Fruit fly (Drosophila melanogaster) whole organism, embryonic: ENCODE results near the gene CG8097.

ENCODE experiments used
- Blimp-1 ChIP-seq: fragments of 200-800 bp; sonication (Bioruptor generic); optimal IDR thresholded peaks from 3 replicates; lab custom pipeline; 2018; ENCODE audit warnings: missing biosample characterization, missing genetic modification characterization, mild to moderate bottlenecking, moderate library complexity, missing genetic modification reagents
- CG10147 ChIP-seq: fragments of 200-800 bp; sonication (Bioruptor generic); optimal IDR thresholded peaks from 2 replicates; lab custom pipeline; 2019; ENCODE audit warnings: missing biosample characterization, mild to moderate bottlenecking, missing genetic modification characterization, moderate library complexity
- CG12236 ChIP-seq: fragments of 200-800 bp; sonication (Bioruptor generic); optimal IDR thresholded peaks from 2 replicates; lab custom pipeline; 2016; ENCODE audit warnings: missing biosample characterization, missing genetic modification characterization
- CG14710 ChIP-seq: fragments of 200-800 bp; sonication (Bioruptor generic); optimal IDR thresholded peaks from 3 replicates; lab custom pipeline; 2019; ENCODE audit warnings: missing biosample characterization, mild to moderate bottlenecking, missing genetic modification characterization, moderate library complexity
- CG15073 ChIP-seq: fragments of 200-800 bp; sonication (Bioruptor generic); optimal IDR thresholded peaks from 2 replicates; lab custom pipeline; 2016; ENCODE audit warnings: missing biosample characterization, missing genetic modification characterization
- CG16815 ChIP-seq: fragments of 200-800 bp; sonication (Bioruptor generic); optimal IDR thresholded peaks from 3 replicates; lab custom pipeline; 2017; ENCODE audit warnings: missing biosample characterization, mild to moderate bottlenecking, missing genetic modification characterization
- CG1792 ChIP-seq: fragments of 200-800 bp; sonication (Bioruptor generic); optimal IDR thresholded peaks from 2 replicates; lab custom pipeline; 2016; ENCODE audit warnings: missing biosample characterization, missing genetic modification characterization
- CG18262 ChIP-seq: fragments of 200-800 bp; optimal IDR thresholded peaks from 3 replicates; lab custom pipeline; 2019; ENCODE audit warnings: missing biosample characterization, mild to moderate bottlenecking, missing genetic modification characterization, moderate library complexity
- CG2129 ChIP-seq: fragments of 200-800 bp; sonication (Bioruptor generic); IDR thresholded peaks from 2 replicates; pipeline ENCODE4 v1.3.6; 2022; ENCODE audit warnings: missing biosample characterization, missing genetic modification characterization; ENCODE audit not compliant: partially characterized antibody
- CG30020 ChIP-seq: fragments of 200-800 bp; optimal IDR thresholded peaks from 2 replicates; lab custom pipeline; 2019; ENCODE audit warnings: missing biosample characterization, mild to moderate bottlenecking, missing genetic modification characterization, moderate library complexity
- CG30431 ChIP-seq: fragments of 200-800 bp; sonication (Bioruptor generic); optimal IDR thresholded peaks from 2 replicates; lab custom pipeline; 2017; ENCODE audit warnings: missing biosample characterization, missing genetic modification characterization
- CG4360 ChIP-seq: fragments of 200-800 bp; sonication (Bioruptor generic); IDR thresholded peaks from 2 replicates; pipeline ENCODE4 v1.3.6; 2022; ENCODE audit warnings: missing biosample characterization, missing genetic modification characterization
- CG4404 ChIP-seq: fragments of 200-800 bp; sonication (Bioruptor generic); IDR thresholded peaks from 2 replicates; pipeline ENCODE4 v1.3.6; 2022; ENCODE audit warnings: missing biosample characterization, missing genetic modification characterization
- CG4617 ChIP-seq: fragments of 200-800 bp; sonication (Bioruptor generic); optimal IDR thresholded peaks from 3 replicates; lab custom pipeline; 2016; ENCODE audit warnings: missing biosample characterization, missing genetic modification characterization, borderline replicate concordance
- CG6254 ChIP-seq: fragments of 200-800 bp; sonication (Bioruptor generic); optimal IDR thresholded peaks from 3 replicates; lab custom pipeline; 2017; ENCODE audit warnings: mild to moderate bottlenecking, missing biosample characterization, missing genetic modification reagents, missing genetic modification characterization
- CG6813 ChIP-seq: fragments of 200-800 bp; sonication (Bioruptor generic); optimal IDR thresholded peaks from 2 replicates; lab custom pipeline; 2017; ENCODE audit warnings: missing biosample characterization, missing genetic modification characterization, mild to moderate bottlenecking, moderate library complexity, missing genetic modification reagents
- CG7928 ChIP-seq: fragments of 200-800 bp; sonication (Bioruptor generic); optimal IDR thresholded peaks from 2 replicates; lab custom pipeline; 2017; ENCODE audit warnings: missing biosample characterization, mild to moderate bottlenecking, missing genetic modification characterization
- CG8089 ChIP-seq: fragments of 200-800 bp; sonication (Bioruptor generic); optimal IDR thresholded peaks from 3 replicates; lab custom pipeline; 2016; ENCODE audit warnings: missing biosample characterization, missing genetic modification characterization
- CG8290 ChIP-seq, 3 experiments: fragments of 200-800 bp; sonication (Bioruptor generic); optimal IDR thresholded peaks; 2 replicates each; lab custom pipeline; 2016 to 2019; ENCODE audit warnings: missing biosample characterization in 3 of 3, missing genetic modification characterization in 3 of 3, mild to moderate bottlenecking in 2 of 3, moderate library complexity in 1 of 3
- Fer1 ChIP-seq: fragments of 200-800 bp; sonication (Bioruptor generic); optimal IDR thresholded peaks from 2 replicates; lab custom pipeline; 2017; ENCODE audit warnings: missing biosample characterization, mild to moderate bottlenecking, missing genetic modification characterization
- Gug ChIP-seq: fragments of 200-800 bp; sonication (Bioruptor generic); IDR thresholded peaks from 4 replicates; pipeline ENCODE4 v1.3.6; 2022; ENCODE audit warnings: missing biosample characterization, missing genetic modification characterization
- H2.0 ChIP-seq: fragments of 200-800 bp; sonication (Bioruptor generic); IDR thresholded peaks from 2 replicates; pipeline ENCODE4 v1.3.6; 2022; ENCODE audit warnings: missing biosample characterization, missing genetic modification characterization
- HLH3B ChIP-seq: fragments of 200-800 bp; sonication (Bioruptor generic); IDR thresholded peaks from 2 replicates; pipeline ENCODE4 v1.3.6; 2022; ENCODE audit warnings: missing biosample characterization, missing genetic modification characterization
- HLH4C ChIP-seq: fragments of 200-800 bp; sonication (Bioruptor generic); IDR thresholded peaks from 3 replicates; pipeline ENCODE4 v1.3.6; 2022; ENCODE audit warnings: missing biosample characterization, missing genetic modification characterization; ENCODE audit not compliant: partially characterized antibody
- Hey ChIP-seq: fragments of 200-800 bp; sonication (Bioruptor generic); optimal IDR thresholded peaks from 3 replicates; lab custom pipeline; 2018; ENCODE audit warnings: missing biosample characterization, mild to moderate bottlenecking, missing genetic modification characterization
- HmgD ChIP-seq: fragments of 200-800 bp; sonication (Bioruptor generic); optimal IDR thresholded peaks from 3 replicates; lab custom pipeline; 2016; ENCODE audit warnings: missing biosample characterization, missing genetic modification characterization
- Neu2 ChIP-seq: fragments of 200-800 bp; sonication (Bioruptor generic); optimal IDR thresholded peaks from 3 replicates; lab custom pipeline; 2016; ENCODE audit warnings: missing biosample characterization, missing genetic modification characterization, borderline replicate concordance
- Nf-YC ChIP-seq: fragments of 200-800 bp; optimal IDR thresholded peaks from 3 replicates; lab custom pipeline; 2019; ENCODE audit warnings: missing biosample characterization, mild to moderate bottlenecking, missing genetic modification characterization, moderate library complexity
- Pdp1 ChIP-seq, 2 experiments: fragments of 200-800 bp; sonication (Bioruptor generic); optimal IDR thresholded peaks; 3 replicates each; lab custom pipeline; 2016; ENCODE audit warnings: missing biosample characterization in 2 of 2, missing genetic modification characterization in 2 of 2, mild to moderate bottlenecking in 1 of 2, moderate library complexity in 1 of 2
- Rx ChIP-seq: fragments of 200-800 bp; sonication (Bioruptor generic); IDR thresholded peaks from 2 replicates; pipeline ENCODE4 v1.3.6; 2022; ENCODE audit warnings: missing biosample characterization, missing genetic modification characterization
- Spps ChIP-seq: fragments of 200-800 bp; sonication (Bioruptor generic); optimal IDR thresholded peaks from 2 replicates; lab custom pipeline; 2018; ENCODE audit warnings: missing biosample characterization, mild to moderate bottlenecking, missing genetic modification characterization
- ac ChIP-seq: fragments of 200-800 bp; sonication (Bioruptor generic); optimal IDR thresholded peaks from 3 replicates; lab custom pipeline; 2017; ENCODE audit warnings: missing biosample characterization, mild to moderate bottlenecking, missing genetic modification characterization
- br ChIP-seq: fragments of >200 bp; optimal IDR thresholded peaks from 2 replicates; lab custom pipeline; 2017
- cg ChIP-seq: fragments of 200-800 bp; sonication (Bioruptor generic); optimal IDR thresholded peaks from 3 replicates; lab custom pipeline; 2019; ENCODE audit warnings: missing biosample characterization, mild to moderate bottlenecking, missing genetic modification characterization, moderate library complexity
- cwo ChIP-seq: fragments of 200-800 bp; sonication (Bioruptor generic); optimal IDR thresholded peaks from 3 replicates; lab custom pipeline; 2017; ENCODE audit warnings: missing biosample characterization, missing genetic modification characterization, mild to moderate bottlenecking, moderate library complexity, missing genetic modification reagents
- dati ChIP-seq: fragments of 200-800 bp; sonication (Bioruptor generic); IDR thresholded peaks from 2 replicates; pipeline ENCODE4 v1.3.6; 2022; ENCODE audit warnings: missing biosample characterization, missing genetic modification characterization
- dysf ChIP-seq: fragments of 200-800 bp; sonication (Bioruptor generic); IDR thresholded peaks from 3 replicates; pipeline ENCODE4 v1.3.6; 2022; ENCODE audit warnings: missing biosample characterization, missing genetic modification characterization
- fd64A ChIP-seq: fragments of 200-800 bp; sonication (Bioruptor generic); optimal IDR thresholded peaks from 3 replicates; lab custom pipeline; 2018; ENCODE audit warnings: missing biosample characterization, mild to moderate bottlenecking, missing genetic modification characterization
- fd96Cb ChIP-seq: fragments of 200-800 bp; sonication (Bioruptor generic); optimal IDR thresholded peaks from 2 replicates; lab custom pipeline; 2018; ENCODE audit warnings: missing biosample characterization, mild to moderate bottlenecking, missing genetic modification characterization, moderate library complexity
- grn ChIP-seq: fragments of 200-800 bp; sonication (Bioruptor generic); optimal IDR thresholded peaks from 3 replicates; lab custom pipeline; 2017; ENCODE audit warnings: missing biosample characterization, missing genetic modification characterization
- gro ChIP-seq: fragments of 200-800 bp; sonication (Bioruptor generic); optimal IDR thresholded peaks from 2 replicates; lab custom pipeline; 2016; ENCODE audit warnings: missing biosample characterization, missing genetic modification characterization
- lola ChIP-seq, 3 experiments: fragments of >200 bp in 2 of 3; fragments of 200-800 bp in 1 of 3; sonication (Bioruptor generic) in 1 of 3; optimal IDR thresholded peaks; 2 replicates each; lab custom pipeline; 2017 to 2019; ENCODE audit warnings: missing biosample characterization in 3 of 3, missing genetic modification characterization in 3 of 3, mild to moderate bottlenecking in 1 of 3, moderate library complexity in 1 of 3
- mirr ChIP-seq: fragments of 200-800 bp; sonication (Bioruptor generic); optimal IDR thresholded peaks from 3 replicates; lab custom pipeline; 2018; ENCODE audit warnings: missing biosample characterization, mild to moderate bottlenecking, missing genetic modification characterization
- mld ChIP-seq: fragments of 200-800 bp; sonication (Bioruptor generic); IDR thresholded peaks from 3 replicates; pipeline ENCODE4 v1.3.6; 2022; ENCODE audit warnings: missing biosample characterization, missing genetic modification characterization; ENCODE audit not compliant: partially characterized antibody
- oc ChIP-seq: fragments of 200-800 bp; sonication (Bioruptor generic); optimal IDR thresholded peaks from 2 replicates; lab custom pipeline; 2018; ENCODE audit warnings: missing biosample characterization, mild to moderate bottlenecking, missing genetic modification characterization, moderate library complexity
- ranshi ChIP-seq: fragments of 200-800 bp; sonication (Bioruptor generic); IDR thresholded peaks from 2 replicates; pipeline ENCODE4 v1.3.6; 2022; ENCODE audit warnings: missing biosample characterization, missing genetic modification characterization
- slou ChIP-seq: fragments of 200-800 bp; sonication (Bioruptor generic); optimal IDR thresholded peaks from 3 replicates; lab custom pipeline; 2016; ENCODE audit warnings: missing biosample characterization, missing genetic modification characterization
- tup ChIP-seq: fragments of 200-800 bp; sonication (Bioruptor generic); optimal IDR thresholded peaks from 2 replicates; lab custom pipeline; 2016; ENCODE audit warnings: missing biosample characterization, mild to moderate bottlenecking, missing genetic modification characterization, moderate library complexity
- wor ChIP-seq: fragments of 200-800 bp; sonication (Bioruptor generic); IDR thresholded peaks from 2 replicates; pipeline ENCODE4 v1.3.6; 2022; ENCODE audit warnings: missing biosample characterization, missing genetic modification characterization
- zfh2 ChIP-seq: fragments of 200-800 bp; sonication (Bioruptor generic); optimal IDR thresholded peaks from 2 replicates; lab custom pipeline; 2016; ENCODE audit warnings: missing biosample characterization, missing genetic modification characterization

CG8097 gene

DNA sequence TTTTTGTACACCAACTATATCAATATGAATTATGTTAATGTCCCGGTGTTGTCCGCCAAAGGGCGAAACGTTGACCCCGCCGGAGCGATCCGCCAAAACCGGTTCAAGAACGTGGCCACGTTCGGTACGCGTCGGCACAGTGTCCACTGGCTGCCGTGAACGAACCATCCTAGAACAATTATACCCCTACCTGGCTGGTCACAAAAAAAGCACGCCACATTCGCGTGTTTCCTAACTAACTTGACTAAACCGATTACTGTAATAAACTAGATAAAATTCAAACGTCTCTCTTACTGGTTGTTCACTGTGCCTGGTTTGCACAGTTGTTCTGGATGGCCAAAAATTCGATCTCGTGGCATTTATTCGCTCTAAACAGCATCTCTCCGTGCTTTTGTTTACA is 3.4 kb upstream of the CG8097 start (continued):
- peak; percentile 90 for TF ChIP-seq cwo (GFP tag; lab: Kevin White, UChicago)
- TF ChIP-seq Blimp-1 (GFP tag; lab: Kevin White, UChicago), result peak; percentile 85
- TF ChIP-seq Fer1 (GFP tag; lab: Kevin White, UChicago), result peak; percentile 91
- TF ChIP-seq CG6254 (GFP tag; lab: Kevin White, UChicago), result peak; percentile 82
- peak; percentile 67 for TF ChIP-seq dati (GFP tag; lab: Robert Waterston, UW)
- peak; percentile 89 to 93 for TF ChIP-seq Pdp1 (GFP tag; optimal IDR thresholded peaks at IDR 0.05; lab: Kevin White, UChicago)
- TF ChIP-seq CG8089, result peak; percentile 86
- TF ChIP-seq HLH3B (GFP tag; lab: Robert Waterston, UW), result peak; percentile 86
- TF ChIP-seq br (lab: Kevin White, UChicago), result no peak
- peak; percentile 68 for TF ChIP-seq Spps (tag; lab: Kevin White, UChicago)
- peak; percentile 66 for TF ChIP-seq Nf-YC
- no peak for TF ChIP-seq grn (GFP tag; lab: Kevin White, UChicago)
- TF ChIP-seq CG7928 (GFP tag; lab: Kevin White, UChicago), result peak; percentile 75
- TF ChIP-seq H2.0 (GFP tag; lab: Robert Waterston, UW), result peak; percentile 89
- no peak for TF ChIP-seq Hey (tag; lab: Kevin White, UChicago)
- TF ChIP-seq HLH4C, result no peak
- TF ChIP-seq CG6813 (GFP tag; lab: Kevin White, UChicago), result peak; percentile 93
- TF ChIP-seq CG2129 (GFP tag; lab: Robert Waterston, UW), result no peak
- no peak for TF ChIP-seq cg (GFP tag; lab: Kevin White, UChicago)
- TF ChIP-seq slou, result peak; percentile 77
- peak; percentile 84 for TF ChIP-seq CG14710
- peak; percentile 95 for TF ChIP-seq gro
- TF ChIP-seq ac, result peak; percentile 70
- peak; percentile 85 for TF ChIP-seq fd96Cb (tag; lab: Kevin White, UChicago)
- TF ChIP-seq CG16815, result peak; percentile 89
- peak; percentile 70 for TF ChIP-seq wor (GFP tag; lab: Robert Waterston, UW)
- TF ChIP-seq dysf (GFP tag; lab: Robert Waterston, UW), result peak; percentile 96
- peak; percentile 91 for TF ChIP-seq CG4404 (GFP tag; lab: Robert Waterston, UW)
- TF ChIP-seq Neu2 (GFP tag; lab: Kevin White, UChicago), result peak; percentile 40
- peak; percentile 95 for TF ChIP-seq Gug (GFP tag; lab: Robert Waterston, UW)
- peak; percentile 79 for TF ChIP-seq fd64A (GFP tag; lab: Kevin White, UChicago)
- peak; percentile 88 for TF ChIP-seq CG10147 (GFP tag; lab: Kevin White, UChicago)
- TF ChIP-seq CG4617, result peak; percentile 70
- peak; percentile 82 for TF ChIP-seq tup (GFP tag; lab: Kevin White, UChicago)
- TF ChIP-seq CG30431 (GFP tag; lab: Kevin White, UChicago), result peak; percentile 91
- peak; percentile 87 for TF ChIP-seq Rx (GFP tag; lab: Robert Waterston, UW)
- no peak for TF ChIP-seq mld
- TF ChIP-seq CG15073 (GFP tag; lab: Kevin White, UChicago), result peak; percentile 23
- TF ChIP-seq CG8290 (GFP tag; optimal IDR thresholded peaks at IDR 0.05; lab: Kevin White, UChicago), result peak; percentile 74
- TF ChIP-seq CG8290 (tag; optimal IDR thresholded peaks at IDR 0.05; lab: Kevin White, UChicago), result peak; percentile 56 to 99
- peak; percentile 60 for TF ChIP-seq CG30020 (tag; lab: Kevin White, UChicago)
- TF ChIP-seq ranshi (GFP tag; lab: Robert Waterston, UW), result peak; percentile 93
- TF ChIP-seq HmgD (GFP tag; lab: Kevin White, UChicago), result peak; percentile 70
- TF ChIP-seq zfh2 (GFP tag; lab: Kevin White, UChicago), result peak; percentile 96
- peak; percentile 88 for TF ChIP-seq CG18262 (tag; lab: Kevin White, UChicago)
- peak; percentile 84 for TF ChIP-seq CG1792 (GFP tag; lab: Kevin White, UChicago)
- peak; percentile 59 for TF ChIP-seq CG4360 (GFP tag; lab: Robert Waterston, UW)
- TF ChIP-seq oc (tag; lab: Kevin White, UChicago), result peak; percentile 83
- TF ChIP-seq CG12236 (GFP tag; lab: Kevin White, UChicago), result peak; percentile 72
- TF ChIP-seq lola (GFP tag; optimal IDR thresholded peaks at IDR 0.05; lab: Kevin White, UChicago), result peak in 1 of 3 experiments; percentile 82
- peak; percentile 90 for TF ChIP-seq mirr (GFP tag; lab: Kevin White, UChicago)
